Worm (Caenorhabditis elegans): ENCODE results near the gene M151.7.

DNA sequence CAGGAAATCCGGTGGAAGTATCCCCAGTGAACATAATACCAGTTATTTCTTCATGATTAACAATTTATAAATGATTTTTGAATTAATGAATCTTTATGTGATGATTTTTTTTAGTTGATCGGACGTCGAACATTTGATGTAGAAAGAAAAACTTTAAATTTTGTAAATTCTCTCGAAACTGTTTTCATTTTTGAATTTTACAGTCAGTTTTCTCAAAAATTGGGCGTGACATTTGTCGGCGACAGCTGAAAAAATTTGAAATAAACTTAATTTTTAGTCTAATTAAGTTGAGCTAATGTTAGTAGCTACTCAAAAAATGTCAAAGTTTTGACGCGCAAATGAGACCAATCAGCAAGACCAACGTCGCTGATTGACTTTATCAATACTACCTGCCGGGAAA, 38.7 kb upstream of the M151.7 start, which contains the start of gene srh-60:
- TF ChIP-seq fkh-10 (GFP tag; optimal IDR thresholded peaks at IDR 0.05), result no peak
- no peak for TF ChIP-seq ceh-62 (tag; optimal IDR thresholded peaks at IDR 0.05)
- TF ChIP-seq F44E2.7 (GFP tag; IDR thresholded peaks at IDR 0.05), result no peak
- no peak for TF ChIP-seq F26F4.8 (GFP tag; conservative IDR thresholded peaks at IDR 0.05)
- no peak for TF ChIP-seq nhr-11 (tag; optimal IDR thresholded peaks at IDR 0.05)
- no peak for TF ChIP-seq ces-1 (GFP tag; optimal IDR thresholded peaks at IDR 0.05)
- TF ChIP-seq daf-12 (tag; optimal IDR thresholded peaks at IDR 0.05), result no peak
- no peak for TF ChIP-seq ceh-20 (GFP tag; IDR thresholded peaks at IDR 0.05)
- no peak for TF ChIP-seq snpc-4 (tag; optimal IDR thresholded peaks at IDR 0.05)
- TF ChIP-seq Y48G9A.11 (GFP tag; IDR thresholded peaks at IDR 0.05), result no peak
- TF ChIP-seq unc-130 (GFP tag; optimal IDR thresholded peaks at IDR 0.05), result no peak
